Worm (Caenorhabditis elegans): ENCODE data around the gene ZK896.5.

ce11 chrIV:12890445-12890844, 11.0 kb upstream of the ZK896.5 start, which contains the start of gene K08D8.6:
- no peak for TF ChIP-seq flh-1 (GFP tag; optimal IDR thresholded peaks at IDR 0.05)
- no peak for TF ChIP-seq elt-3 (tag; optimal IDR thresholded peaks at IDR 0.05)
- no peak for TF ChIP-seq hlh-1 (tag; optimal IDR thresholded peaks at IDR 0.05)
- no peak for TF ChIP-seq nhr-237 (tag; optimal IDR thresholded peaks at IDR 0.05)

All from whole organism, mixed stage, embryonic.